Fruit fly (Drosophila melanogaster): ENCODE results near the gene Ktl.

Ktl gene

DNA sequence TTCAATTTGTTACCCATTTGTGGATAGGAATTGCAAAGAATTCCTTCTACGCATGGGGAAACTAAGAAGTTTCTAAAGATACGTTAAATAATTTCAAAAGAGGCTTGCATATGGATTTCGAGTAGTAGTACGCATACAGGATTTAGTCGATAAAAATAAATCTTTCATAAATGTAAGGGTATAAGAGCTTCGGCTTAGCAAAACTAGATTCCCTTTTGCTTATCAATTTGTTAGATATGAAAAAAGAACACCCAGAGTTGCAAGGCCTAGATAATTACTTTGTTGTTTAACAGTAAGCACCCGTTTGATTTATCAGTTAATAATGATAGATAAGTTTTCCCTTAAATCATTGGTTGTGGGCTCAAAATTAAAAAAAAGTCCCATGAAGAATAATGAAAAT is 51.6 kb downstream of the Ktl start (continued):
- TF ChIP-seq Fer1 (GFP tag; optimal IDR thresholded peaks at IDR 0.05) (no peak), Chrac-16 (GFP tag; optimal IDR thresholded peaks at IDR 0.05) (no peak), gsb-n (tag; optimal IDR thresholded peaks at IDR 0.05) (no peak), Fer3 (tag; optimal IDR thresholded peaks at IDR 0.05) (peak; percentile 37), CG11560 (tag; IDR thresholded peaks at IDR 0.05) (no peak), abd-A (tag; optimal IDR thresholded peaks at IDR 0.05) (no peak), pho (GFP tag; optimal IDR thresholded peaks at IDR 0.05) (no peak), chinmo (GFP tag; IDR thresholded peaks at IDR 0.05; ENCODE audit: partially characterized antibody) (no peak), Ptx1 (GFP tag; IDR thresholded peaks at IDR 0.05) (0 out of 2 replicates have a peak, but pooled peaks have one; percentile 15), Dad (GFP tag; optimal IDR thresholded peaks at IDR 0.05) (no peak), D19A (tag; optimal IDR thresholded peaks at IDR 0.05) (peak; percentile 97), grn (GFP tag; optimal IDR thresholded peaks at IDR 0.05) (peak; percentile 68), row (GFP tag; IDR thresholded peaks at IDR 0.05) (peak; percentile 71), Pdp1 (GFP tag; optimal IDR thresholded peaks at IDR 0.05) (peak in 1 of 2 experiments; percentile 59), CG7839 (tag; optimal IDR thresholded peaks at IDR 0.05) (peak; percentile 39), CG18599 (GFP tag; optimal IDR thresholded peaks at IDR 0.05) (peak; percentile 19), Bgb (GFP tag; IDR thresholded peaks at IDR 0.05; ENCODE audit: partially characterized antibody) (no peak), btn (GFP tag; optimal IDR thresholded peaks at IDR 0.05) (no peak), CG30020 (tag; optimal IDR thresholded peaks at IDR 0.05) (no peak), CG8388 (GFP tag; optimal IDR thresholded peaks at IDR 0.05) (no peak), CG34376 (GFP tag; optimal IDR thresholded peaks at IDR 0.05) (peak; percentile 58), mirr (GFP tag; optimal IDR thresholded peaks at IDR 0.05) (peak; percentile 76), CG30431 (GFP tag; optimal IDR thresholded peaks at IDR 0.05) (no peak), CG6689 (GFP tag; IDR thresholded peaks at IDR 0.05) (no peak), CG7745 (tag; optimal IDR thresholded peaks at IDR 0.05) (no peak), CG2678 (tag; optimal IDR thresholded peaks at IDR 0.05) (peak; percentile 43), CG14441 (GFP tag; IDR thresholded peaks at IDR 0.05) (0 out of 2 replicates have a peak, but pooled peaks have one; percentile 30), Gsc (GFP tag; IDR thresholded peaks at IDR 0.05) (no peak), Xrp1 (GFP tag; IDR thresholded peaks at IDR 0.05) (peak; percentile 39; the same call in 1 of the 2 replicates), CG6254 (GFP tag; optimal IDR thresholded peaks at IDR 0.05) (peak; percentile 32), CG13296 (GFP tag; optimal IDR thresholded peaks at IDR 0.05) (peak; percentile 18), CG8765 (GFP tag; IDR thresholded peaks at IDR 0.05) (no peak), bigmax (GFP tag; optimal IDR thresholded peaks at IDR 0.05) (no peak), eyg (GFP tag; optimal IDR thresholded peaks at IDR 0.05) (no peak), GATAe (GFP tag; conservative IDR thresholded peaks at IDR 0.05) (peak; percentile 40; the same call in 1 of the 2 replicates), dan (GFP tag; IDR thresholded peaks at IDR 0.05) (no peak), Poxn (GFP tag; IDR thresholded peaks at IDR 0.05) (no peak), Dbx (GFP tag; IDR thresholded peaks at IDR 0.05) (no peak), sug (tag; optimal IDR thresholded peaks at IDR 0.05) (peak; percentile 27), CG43689 (GFP tag; IDR thresholded peaks at IDR 0.05) (no peak), lbe (GFP tag; optimal IDR thresholded peaks at IDR 0.05) (no peak), sens-2 (GFP tag; IDR thresholded peaks at IDR 0.05) (no peak), CG4617 (GFP tag; optimal IDR thresholded peaks at IDR 0.05; ENCODE audit: borderline replicate concordance) (no peak), Six4 (GFP tag; optimal IDR thresholded peaks at IDR 0.05) (no peak), Med (GFP tag) (peak; percentile 12), sens (GFP tag) (peak; percentile 76), sim (GFP tag; IDR thresholded peaks at IDR 0.05) (no peak), her (GFP tag; optimal IDR thresholded peaks at IDR 0.05) (no peak), CG4404 (GFP tag; IDR thresholded peaks at IDR 0.05) (no peak), D (optimal IDR thresholded peaks at IDR 0.05) (no peak), D (GFP tag; optimal IDR thresholded peaks at IDR 0.05) (no peak), mam (GFP tag; optimal IDR thresholded peaks at IDR 0.05) (no peak)
